Worm (Caenorhabditis elegans): ENCODE results near the gene F41G3.20.

F41G3.20 gene

ce11 chrII:6750929-6751328, at the start of gene F41G3.20:
TSS of gene F41G3.20 (minus strand) at chrII:6751029.
- TF ChIP-seq C16A3.4 (tag; optimal IDR thresholded peaks at IDR 0.05) (no peak), nhr-71 (tag; optimal IDR thresholded peaks at IDR 0.05) (no peak), C34B4.2 (tag; optimal IDR thresholded peaks at IDR 0.05) (no peak), sup-37 (GFP tag; optimal IDR thresholded peaks at IDR 0.05) (no peak), lin-15B (tag; optimal IDR thresholded peaks at IDR 0.05) (no peak), hlh-4 (tag; optimal IDR thresholded peaks at IDR 0.05) (no peak), Y116A8C.19 (tag; optimal IDR thresholded peaks at IDR 0.05; ENCODE audit: borderline replicate concordance) (no peak), fkh-8 (tag; optimal IDR thresholded peaks at IDR 0.05) (no peak), ama-1 (optimal IDR thresholded peaks at IDR 0.05) (no peak), unc-86 (tag; optimal IDR thresholded peaks at IDR 0.05) (no peak), hlh-17 (GFP tag; optimal IDR thresholded peaks at IDR 0.05; ENCODE audit: borderline replicate concordance) (no peak), nhr-84 (tag; optimal IDR thresholded peaks at IDR 0.05) (no peak), egl-27 (tag; optimal IDR thresholded peaks at IDR 0.05) (no peak), aha-1 (tag; optimal IDR thresholded peaks at IDR 0.05) (no peak), nhr-11 (tag; optimal IDR thresholded peaks at IDR 0.05) (no peak), fos-1 (tag; optimal IDR thresholded peaks at IDR 0.05) (no peak), ztf-11 (tag; optimal IDR thresholded peaks at IDR 0.05) (no peak), mef-2 (tag; optimal IDR thresholded peaks at IDR 0.05) (no peak)

ce11 chrII:6800104-6800711, 49.4 kb upstream of the F41G3.20 start, which contains the start of gene F31E8.4:
TSS of gene F31E8.4 (minus strand) at chrII:6800154.
- TF ChIP-seq lsy-2 (tag; optimal IDR thresholded peaks at IDR 0.05) (peak in 1 of 2 experiments; percentile 19), snpc-4 (tag; optimal IDR thresholded peaks at IDR 0.05) (no peak), blmp-1 (tag; optimal IDR thresholded peaks at IDR 0.05) (peak; percentile 67), F16B12.6 (tag; optimal IDR thresholded peaks at IDR 0.05) (no peak), elt-2 (tag; optimal IDR thresholded peaks at IDR 0.05) (peak; percentile 30), efl-1 (optimal IDR thresholded peaks at IDR 0.05) (peak; percentile 5), efl-1 (GFP tag; optimal IDR thresholded peaks at IDR 0.05 in 1 of 2) (no peak), elt-3 (tag; optimal IDR thresholded peaks at IDR 0.05) (peak in 1 of 6 experiments; percentile 52), lin-35 (GFP tag; optimal IDR thresholded peaks at IDR 0.05) (peak in 1 of 2 experiments; percentile 39), nhr-47 (tag; optimal IDR thresholded peaks at IDR 0.05) (no peak), snu-23 (GFP tag; optimal IDR thresholded peaks at IDR 0.05) (peak; percentile 38), C34B4.2 (tag; optimal IDR thresholded peaks at IDR 0.05) (no peak), unc-30 (tag; optimal IDR thresholded peaks at IDR 0.05) (no peak), rnt-1 (tag; optimal IDR thresholded peaks at IDR 0.05) (peak; percentile 14), mdl-1 (tag; optimal IDR thresholded peaks at IDR 0.05) (peak in 1 of 2 experiments; percentile 24), nhr-90 (tag; optimal IDR thresholded peaks at IDR 0.05; ENCODE audit: poor library complexity) (peak; percentile 0), ceh-8 (GFP tag; optimal IDR thresholded peaks at IDR 0.05) (no peak), nhr-20 (tag; optimal IDR thresholded peaks at IDR 0.05) (peak; percentile 47), mep-1 (tag; optimal IDR thresholded peaks at IDR 0.05) (peak; percentile 12), lin-39 (tag; optimal IDR thresholded peaks at IDR 0.05) (no peak), nhr-71 (tag; optimal IDR thresholded peaks at IDR 0.05) (peak; percentile 22), lin-14 (GFP tag; optimal IDR thresholded peaks at IDR 0.05) (peak; percentile 81)

- TF ChIP-seq fkh-10 (GFP tag; optimal IDR thresholded peaks at IDR 0.05) (no peak), blmp-1 (tag; optimal IDR thresholded peaks at IDR 0.05) (peak; percentile 52)
Observed at ce11 chrII:6791891-6792290, 41.1 kb upstream of the F41G3.20 start, which contains the start of gene T13C2.2. TSS of gene T13C2.2 (plus strand) at chrII:6792191.

Measured in whole organism, L1 larva.